Worm (Caenorhabditis elegans): Measurements from ENCODE around the gene Y116A8C.27.

ce11 chrIV:17084839-17085238 lies 11.2 kb downstream of the Y116A8C.27 start:
- TF ChIP-seq nhr-237 (tag; optimal IDR thresholded peaks at IDR 0.05) (no peak), nhr-12 (tag; optimal IDR thresholded peaks at IDR 0.05) (no peak), blmp-1 (tag; optimal IDR thresholded peaks at IDR 0.05) (no peak), unc-39 (tag; optimal IDR thresholded peaks at IDR 0.05) (no peak), lin-13 (tag; optimal IDR thresholded peaks at IDR 0.05) (no peak), ces-1 (GFP tag; optimal IDR thresholded peaks at IDR 0.05) (no peak), mep-1 (tag; optimal IDR thresholded peaks at IDR 0.05) (no peak)

All from whole organism, mixed stage, embryonic.